Worm (Caenorhabditis elegans) whole organism, early embryonic: ENCODE results near the gene ZK287.4.

Source experiments
- B0310.2 ChIP-seq: sonication (generic microtip); optimal IDR thresholded peaks from 2 replicates; lab custom pipeline; 2016; ENCODE audit warnings: mild to moderate bottlenecking, missing genetic modification characterization, missing compliant biosample characterization
- F13C5.2 ChIP-seq: sonication (generic microtip); optimal IDR thresholded peaks from 2 replicates; lab custom pipeline; 2017; ENCODE audit warnings: mild to moderate bottlenecking, missing genetic modification characterization, inconsistent platforms, missing compliant biosample characterization
- ama-1 ChIP-seq: fragments of 150-350 bp; optimal IDR thresholded peaks from 2 replicates; lab custom pipeline; 2014
- flt-1 ChIP-seq: fragments of 200-800 bp; sonication (Bioruptor generic); IDR thresholded peaks from 2 replicates; pipeline ENCODE4 v1.3.6; 2022; ENCODE audit warnings: missing genetic modification characterization, missing compliant biosample characterization
- hnd-1 ChIP-seq: sonication (generic microtip); optimal IDR thresholded peaks from 2 replicates; lab custom pipeline; 2016; ENCODE audit warnings: missing genetic modification characterization, missing compliant biosample characterization
- pes-1 ChIP-seq: fragments of 200-800 bp; sonication (Bioruptor generic); IDR thresholded peaks from 2 replicates; pipeline ENCODE4 v1.3.6; 2022; ENCODE audit warnings: missing genetic modification reagents, missing genetic modification characterization, missing compliant biosample characterization
- tbx-11 ChIP-seq: fragments of 200-800 bp; sonication (Bioruptor generic); IDR thresholded peaks from 2 replicates; pipeline ENCODE4 v1.3.6; 2022; ENCODE audit warnings: missing genetic modification characterization, missing compliant biosample characterization

DNA sequence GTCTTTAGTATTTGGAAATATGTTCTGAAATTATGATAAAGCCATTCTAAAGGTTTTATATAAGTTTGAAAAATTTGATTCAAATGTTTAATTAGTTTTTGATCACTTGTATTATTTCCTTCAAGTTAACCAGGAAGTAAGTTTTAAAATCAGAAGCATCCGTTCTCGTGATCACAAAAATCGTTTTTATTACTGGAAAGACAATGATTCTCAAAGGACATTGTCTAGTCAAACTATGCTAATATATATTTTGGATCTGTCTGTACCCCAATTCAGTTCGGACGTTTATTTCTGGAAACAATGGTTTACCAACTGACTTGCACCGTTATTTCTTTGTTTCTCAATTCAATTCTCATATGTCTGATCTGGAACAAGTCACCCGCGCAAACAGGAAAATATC, 30.9 kb upstream of the ZK287.4 start, which contains the start of gene str-188:
- TF ChIP-seq F13C5.2 (no peak), B0310.2 (tag; lab: Kevin White, UChicago) (no peak), pes-1 (GFP tag; lab: Robert Waterston, UW) (no peak), tbx-11 (GFP tag; lab: Robert Waterston, UW) (no peak), hnd-1 (tag; lab: Kevin White, UChicago) (no peak), ama-1 (lab: Kevin White, UChicago) (no peak), flt-1 (GFP tag; lab: Robert Waterston, UW) (no peak)
